Fruit fly (Drosophila melanogaster): Measurements from ENCODE around the gene CG13398.

The CG13398 gene

dm6 chr2L:8432130-8432529 lies 17.1 kb upstream of the CG13398 start:
- TF ChIP-seq pan (optimal IDR thresholded peaks at IDR 0.05) (no peak), Dll (optimal IDR thresholded peaks at IDR 0.05) (no peak), psq (optimal IDR thresholded peaks at IDR 0.05) (no peak), EcR (GFP tag; optimal IDR thresholded peaks at IDR 0.05) (no peak), usp (GFP tag; optimal IDR thresholded peaks at IDR 0.05) (no peak), CG8478 (optimal IDR thresholded peaks at IDR 0.05) (no peak)

dm6 chr2L:8426801-8427200 lies 11.7 kb upstream of the CG13398 start:
- TF ChIP-seq Dll (optimal IDR thresholded peaks at IDR 0.05) = no peak
- TF ChIP-seq pan (optimal IDR thresholded peaks at IDR 0.05) = no peak
- TF ChIP-seq psq (optimal IDR thresholded peaks at IDR 0.05) = no peak
- TF ChIP-seq usp (GFP tag; optimal IDR thresholded peaks at IDR 0.05) = no peak
- no peak for TF ChIP-seq EcR (GFP tag; optimal IDR thresholded peaks at IDR 0.05)
- TF ChIP-seq CG8478 (optimal IDR thresholded peaks at IDR 0.05) = no peak

- TF ChIP-seq CG8478 (optimal IDR thresholded peaks at IDR 0.05) (no peak), EcR (GFP tag; optimal IDR thresholded peaks at IDR 0.05) (no peak), pan (optimal IDR thresholded peaks at IDR 0.05) (no peak), Dll (optimal IDR thresholded peaks at IDR 0.05) (no peak), psq (optimal IDR thresholded peaks at IDR 0.05) (no peak)
Observed at dm6 chr2L:8425962-8426759, 11.1 kb upstream of the CG13398 start.

- TF ChIP-seq EcR (GFP tag; optimal IDR thresholded peaks at IDR 0.05) = peak in 1 of 2 experiments; percentile 20
- no peak for TF ChIP-seq CG8478 (optimal IDR thresholded peaks at IDR 0.05)
Observed at dm6 chr2L:8425212-8425611, 10.2 kb upstream of the CG13398 start.

- no peak for TF ChIP-seq CG8478 (optimal IDR thresholded peaks at IDR 0.05)
- TF ChIP-seq psq (optimal IDR thresholded peaks at IDR 0.05) = no peak
- no peak for TF ChIP-seq pan (optimal IDR thresholded peaks at IDR 0.05)
- TF ChIP-seq EcR (GFP tag; optimal IDR thresholded peaks at IDR 0.05) = no peak
- TF ChIP-seq usp (GFP tag; optimal IDR thresholded peaks at IDR 0.05) = no peak
- no peak for TF ChIP-seq Dll (optimal IDR thresholded peaks at IDR 0.05)
Observed at dm6 chr2L:8424662-8425208, 9.7 kb upstream of the CG13398 start.

dm6 chr2L:8424090-8424470 lies 9.0 kb upstream of the CG13398 start:
- TF ChIP-seq EcR (GFP tag; optimal IDR thresholded peaks at IDR 0.05) (peak in 1 of 2 experiments; percentile 1), usp (GFP tag; optimal IDR thresholded peaks at IDR 0.05) (no peak), Dll (optimal IDR thresholded peaks at IDR 0.05) (no peak), CG8478 (optimal IDR thresholded peaks at IDR 0.05) (no peak), psq (optimal IDR thresholded peaks at IDR 0.05) (no peak)

- TF ChIP-seq Dll (optimal IDR thresholded peaks at IDR 0.05) (no peak), CG8478 (optimal IDR thresholded peaks at IDR 0.05) (no peak), usp (GFP tag; optimal IDR thresholded peaks at IDR 0.05) (no peak), psq (optimal IDR thresholded peaks at IDR 0.05) (no peak), EcR (GFP tag; optimal IDR thresholded peaks at IDR 0.05) (no peak), pan (optimal IDR thresholded peaks at IDR 0.05) (no peak)
Observed at dm6 chr2L:8423460-8424089, 8.5 kb upstream of the CG13398 start.

dm6 chr2L:8423047-8423446 lies 8.0 kb upstream of the CG13398 start:
- TF ChIP-seq usp (GFP tag; optimal IDR thresholded peaks at IDR 0.05) (no peak), Dll (optimal IDR thresholded peaks at IDR 0.05) (no peak), pan (optimal IDR thresholded peaks at IDR 0.05) (no peak), psq (optimal IDR thresholded peaks at IDR 0.05) (no peak), EcR (GFP tag; optimal IDR thresholded peaks at IDR 0.05) (no peak), CG8478 (optimal IDR thresholded peaks at IDR 0.05) (no peak)

- no peak for TF ChIP-seq psq (optimal IDR thresholded peaks at IDR 0.05)
- TF ChIP-seq usp (GFP tag; optimal IDR thresholded peaks at IDR 0.05) = no peak
- no peak for TF ChIP-seq Dll (optimal IDR thresholded peaks at IDR 0.05)
- TF ChIP-seq CG8478 (optimal IDR thresholded peaks at IDR 0.05) = no peak
- no peak for TF ChIP-seq pan (optimal IDR thresholded peaks at IDR 0.05)
- TF ChIP-seq EcR (GFP tag; optimal IDR thresholded peaks at IDR 0.05) = no peak
Observed at dm6 chr2L:8421717-8422116, 6.7 kb upstream of the CG13398 start.

dm6 chr2L:8420259-8420930 lies 5.3 kb upstream of the CG13398 start:
- TF ChIP-seq EcR (GFP tag; optimal IDR thresholded peaks at IDR 0.05) (no peak), pan (optimal IDR thresholded peaks at IDR 0.05) (peak; percentile 58)

- TF ChIP-seq EcR (GFP tag; optimal IDR thresholded peaks at IDR 0.05) = peak in 1 of 2 experiments; percentile 51
- TF ChIP-seq Dll (optimal IDR thresholded peaks at IDR 0.05) = no peak
Observed at dm6 chr2L:8419382-8419940, 4.4 kb upstream of the CG13398 start.
